Fruit fly (Drosophila melanogaster) whole organism: ENCODE data around the gene CG14118.
A peak's percentile ranks its signal among the peaks of the same experiment; 100 is the strongest.

ENCODE experiments used
- CG8478 ChIP-seq: fragments of >200 bp; optimal IDR thresholded peaks from 2 replicates; lab custom pipeline; 2018; ENCODE audit warnings: inconsistent platforms
- Dll ChIP-seq: fragments of >200 bp; optimal IDR thresholded peaks from 2 replicates; lab custom pipeline; 2017
- EcR ChIP-seq, 2 experiments: fragments of >200 bp; optimal IDR thresholded peaks; 2 replicates each; lab custom pipeline; 2017; ENCODE audit warnings: missing biosample characterization in 2 of 2, missing genetic modification characterization in 2 of 2, missing genetic modification reagents in 2 of 2
- pan ChIP-seq: fragments of >200 bp; optimal IDR thresholded peaks from 2 replicates; lab custom pipeline; 2017
- psq ChIP-seq: fragments of >200 bp; optimal IDR thresholded peaks from 2 replicates; lab custom pipeline; 2017
- usp ChIP-seq: fragments of >200 bp; optimal IDR thresholded peaks from 2 replicates; lab custom pipeline; 2017; ENCODE audit warnings: missing biosample characterization, missing genetic modification characterization, mixed read lengths

Gene CG14118

dm6 chr3L:12889353-12889820, 3.1 kb upstream of the CG14118 start, which contains the start of gene CG43894:
Gene CG43894, plus strand, starts transcription at chr3L:12889770.
- no peak for TF ChIP-seq pan (lab: Kevin White, UChicago)
- TF ChIP-seq CG8478 (lab: Kevin White, UChicago), result no peak
- TF ChIP-seq Dll (lab: Kevin White, UChicago), result no peak
- TF ChIP-seq usp (GFP tag; lab: Kevin White, UChicago), result no peak
- TF ChIP-seq EcR (GFP tag; optimal IDR thresholded peaks at IDR 0.05; lab: Kevin White, UChicago), result no peak
- TF ChIP-seq psq (lab: Kevin White, UChicago), result no peak

DNA sequence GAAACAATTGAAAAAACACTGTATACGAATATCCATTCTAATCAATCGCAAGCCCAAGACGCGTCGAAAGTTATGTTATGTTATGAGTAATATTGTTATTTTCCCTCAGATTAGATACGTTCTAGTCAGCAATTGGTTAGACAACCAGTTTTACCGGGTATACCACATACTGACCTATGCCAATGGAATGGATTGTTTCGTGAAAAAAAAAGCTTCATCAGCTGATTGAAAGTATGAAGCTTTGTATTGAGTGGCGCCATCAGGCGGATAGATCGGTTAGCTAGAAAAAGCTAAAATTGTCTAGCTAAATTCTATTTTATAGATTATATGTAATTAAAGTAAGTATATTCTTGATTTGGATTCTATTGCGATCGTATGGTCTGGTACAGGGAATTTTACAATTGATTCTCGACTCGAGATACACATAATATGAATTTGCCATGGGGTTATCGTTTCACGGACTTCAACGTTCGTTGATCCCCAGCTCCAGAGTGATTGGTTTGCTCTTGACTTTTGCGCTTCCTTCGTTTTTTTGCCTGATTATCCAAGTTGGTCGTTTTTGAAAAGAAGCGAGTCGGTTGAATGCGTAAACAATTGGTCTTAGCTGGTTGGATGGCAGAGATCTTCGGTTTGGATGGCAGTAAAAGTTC, 10.2 kb downstream of the CG14118 start, which contains the start of gene CG12520:
Gene CG12520 (minus strand): TSS at position 159 of the 650 bp plus-strand sequence.
- no peak for TF ChIP-seq EcR (GFP tag; optimal IDR thresholded peaks at IDR 0.05; lab: Kevin White, UChicago)
- TF ChIP-seq pan (lab: Kevin White, UChicago), result no peak
- TF ChIP-seq psq (lab: Kevin White, UChicago), result no peak
- TF ChIP-seq Dll (lab: Kevin White, UChicago), result no peak
- TF ChIP-seq CG8478 (lab: Kevin White, UChicago), result no peak
- no peak for TF ChIP-seq usp (GFP tag; lab: Kevin White, UChicago)

dm6 chr3L:12903611-12904010, 11.2 kb downstream of the CG14118 start, which contains the start of gene CG32117:
Gene CG32117, minus strand, starts transcription at chr3L:12903711.
- TF ChIP-seq Dll (lab: Kevin White, UChicago), result no peak
- TF ChIP-seq CG8478 (lab: Kevin White, UChicago), result no peak
- no peak for TF ChIP-seq pan (lab: Kevin White, UChicago)
- no peak for TF ChIP-seq usp (GFP tag; lab: Kevin White, UChicago)
- TF ChIP-seq psq (lab: Kevin White, UChicago), result no peak
- TF ChIP-seq EcR (GFP tag; optimal IDR thresholded peaks at IDR 0.05; lab: Kevin White, UChicago), result no peak

DNA sequence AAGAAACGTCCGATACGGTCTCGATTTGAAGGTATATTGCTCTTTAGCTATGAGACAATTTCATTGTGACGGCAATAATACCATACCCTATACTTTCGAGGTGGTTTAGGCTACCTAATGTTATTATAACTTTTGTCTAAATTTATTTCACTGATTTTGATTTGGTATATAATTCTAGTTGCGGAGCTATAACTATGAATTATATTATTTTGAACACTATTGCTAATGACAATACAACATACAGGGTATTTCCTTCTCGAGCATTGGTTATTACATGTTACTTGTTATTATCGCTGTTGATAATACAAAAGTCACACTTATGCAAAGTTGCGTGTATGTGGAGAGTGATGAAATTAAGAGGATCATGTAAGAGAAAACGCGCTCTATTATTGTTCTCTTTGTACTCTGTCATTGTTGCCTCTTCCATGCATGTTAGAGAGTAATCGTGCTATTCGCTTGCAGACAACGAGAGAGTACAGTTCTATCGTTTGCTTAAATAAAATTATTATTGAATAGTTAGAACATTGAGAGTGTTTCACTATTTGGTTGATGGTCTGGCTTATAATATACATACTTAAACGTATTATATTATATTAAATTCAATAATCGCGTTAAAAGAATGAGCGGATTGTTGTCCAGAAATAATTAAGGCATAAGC, 21.3 kb downstream of the CG14118 start, which contains the start of gene CG32115:
Gene CG32115 (minus strand): TSS at position 38 of the 658 bp plus-strand sequence.
- TF ChIP-seq usp (GFP tag; lab: Kevin White, UChicago), result no peak
- TF ChIP-seq CG8478 (lab: Kevin White, UChicago), result no peak
- TF ChIP-seq pan (lab: Kevin White, UChicago), result peak; percentile 93

dm6 chr3L:12915431-12915830, 23.0 kb downstream of the CG14118 start:
- TF ChIP-seq Dll (lab: Kevin White, UChicago), result no peak
